Worm (Caenorhabditis elegans): ENCODE data around the gene F14F8.9.

Gene F14F8.9

ce11 chrV:16620874-16621273 lies 47.5 kb downstream of the F14F8.9 start, which contains the start of gene Y70C5A.3:
Gene Y70C5A.3 (minus strand): TSS chrV:16620923.
- TF ChIP-seq lin-29 (GFP tag; IDR thresholded peaks at IDR 0.05) (no peak), daf-19 (GFP tag; conservative IDR thresholded peaks at IDR 0.05) (no peak), nhr-25 (tag; optimal IDR thresholded peaks at IDR 0.05; ENCODE audit: borderline replicate concordance, insufficient read depth) (no peak), ceh-20 (GFP tag; IDR thresholded peaks at IDR 0.05) (no peak), zfp-2 (tag; optimal IDR thresholded peaks at IDR 0.05) (no peak), fkh-10 (GFP tag; optimal IDR thresholded peaks at IDR 0.05) (no peak), daf-12 (tag; optimal IDR thresholded peaks at IDR 0.05) (no peak), dve-1 (tag; optimal IDR thresholded peaks at IDR 0.05; ENCODE audit: insufficient read depth) (peak; percentile 42), ztf-11 (tag; optimal IDR thresholded peaks at IDR 0.05) (no peak), lsy-2 (tag; optimal IDR thresholded peaks at IDR 0.05) (no peak), unc-62 (GFP tag; optimal IDR thresholded peaks at IDR 0.05 in 1 of 2) (peak in 1 of 2 experiments; percentile 76), unc-62 (tag; optimal IDR thresholded peaks at IDR 0.05) (no peak), ceh-32 (tag; optimal IDR thresholded peaks at IDR 0.05; ENCODE audit: poor library complexity) (no peak), snpc-4 (tag; optimal IDR thresholded peaks at IDR 0.05) (no peak), nhr-41 (GFP tag; IDR thresholded peaks at IDR 0.05) (no peak), ceh-44 (GFP tag; IDR thresholded peaks at IDR 0.05) (no peak), pqm-1 (tag; optimal IDR thresholded peaks at IDR 0.05) (peak; percentile 34), Y105C5A.15 (GFP tag; IDR thresholded peaks at IDR 0.05) (no peak), nhr-111 (GFP tag; optimal IDR thresholded peaks at IDR 0.05) (no peak), madf-9 (GFP tag; conservative IDR thresholded peaks at IDR 0.05) (no peak), daf-16 (GFP tag; optimal IDR thresholded peaks at IDR 0.05) (no peak), daf-16 (tag; optimal IDR thresholded peaks at IDR 0.05) (peak; percentile 92), mep-1 (tag; optimal IDR thresholded peaks at IDR 0.05) (no peak), Y75B8A.6 (GFP tag; IDR thresholded peaks at IDR 0.05) (no peak), nhr-10 (tag; optimal IDR thresholded peaks at IDR 0.05) (no peak), saeg-2 (GFP tag; IDR thresholded peaks at IDR 0.05) (no peak), ces-1 (GFP tag; optimal IDR thresholded peaks at IDR 0.05) (no peak)

Data from whole organism, L4 larva.